Fruit fly (Drosophila melanogaster) whole organism, embryonic: Measurements from ENCODE around the gene HBS1.

Experiments used
- Aef1 ChIP-seq: fragments of 200-800 bp; sonication (Bioruptor generic); IDR thresholded peaks from 3 replicates; pipeline ENCODE4 v1.3.6; 2022; ENCODE audit warnings: missing biosample characterization, missing genetic modification characterization
- Atf6 ChIP-seq: fragments of 200-800 bp; sonication (Bioruptor generic); IDR thresholded peaks from 2 replicates; pipeline ENCODE4 v1.3.6; 2022; ENCODE audit warnings: missing biosample characterization, missing genetic modification characterization
- CG10959 ChIP-seq: fragments of 200-800 bp; sonication (Bioruptor generic); IDR thresholded peaks from 2 replicates; pipeline ENCODE4 v1.3.6; 2022; ENCODE audit warnings: missing biosample characterization, missing genetic modification characterization
- CG11560 ChIP-seq: fragments of 200-800 bp; sonication (Bioruptor generic); IDR thresholded peaks from 3 replicates; pipeline ENCODE4 v1.3.6; 2022; ENCODE audit warnings: missing biosample characterization, missing genetic modification characterization
- CG12155 ChIP-seq: fragments of 200-800 bp; sonication (Bioruptor generic); optimal IDR thresholded peaks from 3 replicates; lab custom pipeline; 2016; ENCODE audit warnings: missing biosample characterization, missing genetic modification characterization
- CG12942 ChIP-seq: fragments of 200-800 bp; sonication (Bioruptor generic); optimal IDR thresholded peaks from 3 replicates; lab custom pipeline; 2016; ENCODE audit warnings: missing biosample characterization, missing genetic modification characterization
- CG13296 ChIP-seq: fragments of 200-800 bp; sonication (Bioruptor generic); optimal IDR thresholded peaks from 3 replicates; lab custom pipeline; 2018; ENCODE audit warnings: missing biosample characterization, mild to moderate bottlenecking, missing genetic modification characterization
- CG13775 ChIP-seq: fragments of 200-800 bp; sonication (Bioruptor generic); optimal IDR thresholded peaks from 3 replicates; lab custom pipeline; 2017; ENCODE audit warnings: missing biosample characterization, mild to moderate bottlenecking, missing genetic modification characterization
- CG14441 ChIP-seq: fragments of 200-800 bp; sonication (Bioruptor generic); IDR thresholded peaks from 2 replicates; pipeline ENCODE4 v1.3.6; 2022; ENCODE audit warnings: missing biosample characterization, missing genetic modification characterization
- CG2120 ChIP-seq: fragments of 200-800 bp; sonication (Bioruptor generic); optimal IDR thresholded peaks from 3 replicates; lab custom pipeline; 2016; ENCODE audit warnings: missing biosample characterization, missing genetic modification characterization
- CG32532 ChIP-seq: fragments of 200-800 bp; sonication (Bioruptor generic); IDR thresholded peaks from 2 replicates; pipeline ENCODE4 v1.3.6; 2022; ENCODE audit warnings: missing biosample characterization, missing genetic modification characterization
- CG3281 ChIP-seq: fragments of 200-800 bp; sonication (Bioruptor generic); optimal IDR thresholded peaks from 3 replicates; lab custom pipeline; 2017; ENCODE audit warnings: missing biosample characterization, mild to moderate bottlenecking, missing genetic modification characterization
- CG4424 ChIP-seq: fragments of 200-800 bp; sonication (Bioruptor generic); optimal IDR thresholded peaks from 3 replicates; lab custom pipeline; 2016; ENCODE audit warnings: missing biosample characterization, missing genetic modification characterization
- CG5953 ChIP-seq: fragments of 200-800 bp; sonication (Bioruptor generic); IDR thresholded peaks from 2 replicates; pipeline ENCODE4 v1.3.6; 2022; ENCODE audit warnings: missing biosample characterization, missing genetic modification characterization
- CG6175 ChIP-seq: fragments of 200-800 bp; sonication (Bioruptor generic); IDR thresholded peaks from 3 replicates; pipeline ENCODE4 v1.3.6; 2022; ENCODE audit warnings: missing biosample characterization, missing genetic modification characterization
- CG6683 ChIP-seq: fragments of 200-800 bp; sonication (Bioruptor generic); optimal IDR thresholded peaks from 2 replicates; lab custom pipeline; 2017; ENCODE audit warnings: missing biosample characterization, mild to moderate bottlenecking, missing genetic modification characterization, missing genetic modification reagents
- CG6689 ChIP-seq: fragments of 200-800 bp; sonication (Bioruptor generic); IDR thresholded peaks from 2 replicates; pipeline ENCODE4 v1.3.6; 2022; ENCODE audit warnings: missing biosample characterization, missing genetic modification characterization
- CG6813 ChIP-seq: fragments of 200-800 bp; sonication (Bioruptor generic); optimal IDR thresholded peaks from 2 replicates; lab custom pipeline; 2017; ENCODE audit warnings: missing biosample characterization, missing genetic modification characterization, mild to moderate bottlenecking, moderate library complexity, missing genetic modification reagents
- CG7271 ChIP-seq: fragments of 200-800 bp; sonication (Bioruptor generic); optimal IDR thresholded peaks from 2 replicates; lab custom pipeline; 2018; ENCODE audit warnings: missing biosample characterization, mild to moderate bottlenecking, missing genetic modification characterization, moderate library complexity
- CG7372 ChIP-seq: fragments of 200-800 bp; sonication (Bioruptor generic); IDR thresholded peaks from 2 replicates; pipeline ENCODE4 v1.3.6; 2022; ENCODE audit warnings: missing biosample characterization, missing genetic modification characterization
- CG9437 ChIP-seq: fragments of 200-800 bp; sonication (Bioruptor generic); optimal IDR thresholded peaks from 2 replicates; lab custom pipeline; 2018; ENCODE audit warnings: missing biosample characterization, mild to moderate bottlenecking, missing genetic modification characterization
- Chrac-16 ChIP-seq: fragments of 200-800 bp; sonication (Bioruptor generic); optimal IDR thresholded peaks from 3 replicates; lab custom pipeline; 2016; ENCODE audit warnings: missing biosample characterization, missing genetic modification characterization
- D ChIP-seq, 2 experiments: fragments of 200-800 bp in 1 of 2; fragments of >200 bp in 1 of 2; sonication (Bioruptor generic) in 1 of 2; optimal IDR thresholded peaks; 2 replicates in 1 of 2; 3 replicates in 1 of 2; lab custom pipeline; 2017; ENCODE audit warnings: mild to moderate bottlenecking in 1 of 2, missing biosample characterization in 1 of 2, missing genetic modification characterization in 1 of 2, missing genetic modification reagents in 1 of 2
- Deaf1 ChIP-seq: fragments of 200-800 bp; optimal IDR thresholded peaks from 3 replicates; lab custom pipeline; 2019; ENCODE audit warnings: missing biosample characterization, mild to moderate bottlenecking, missing genetic modification characterization, moderate library complexity
- Fer1 ChIP-seq: fragments of 200-800 bp; sonication (Bioruptor generic); optimal IDR thresholded peaks from 2 replicates; lab custom pipeline; 2017; ENCODE audit warnings: missing biosample characterization, mild to moderate bottlenecking, missing genetic modification characterization
- Fer3 ChIP-seq: fragments of 200-800 bp; sonication (Bioruptor generic); optimal IDR thresholded peaks from 2 replicates; lab custom pipeline; 2018; ENCODE audit warnings: missing biosample characterization, mild to moderate bottlenecking, missing genetic modification characterization, moderate library complexity
- H15 ChIP-seq: fragments of 200-800 bp; sonication (Bioruptor generic); IDR thresholded peaks from 3 replicates; pipeline ENCODE4 v1.3.6; 2022; ENCODE audit warnings: missing biosample characterization, missing genetic modification characterization
- HHEX ChIP-seq: fragments of 200-800 bp; sonication (Bioruptor generic); optimal IDR thresholded peaks from 3 replicates; lab custom pipeline; 2017; ENCODE audit warnings: missing biosample characterization, mild to moderate bottlenecking, missing genetic modification characterization, missing genetic modification reagents
- HLHmδ ChIP-seq: fragments of 200-800 bp; sonication (Bioruptor generic); optimal IDR thresholded peaks from 2 replicates; lab custom pipeline; 2018; ENCODE audit warnings: missing biosample characterization, mild to moderate bottlenecking, missing genetic modification characterization, moderate library complexity
- Hr3 ChIP-seq: fragments of 200-800 bp; sonication (Bioruptor generic); optimal IDR thresholded peaks from 3 replicates; lab custom pipeline; 2016; ENCODE audit warnings: missing biosample characterization, missing genetic modification characterization
- Hsf ChIP-seq: fragments of 200-800 bp; sonication (Bioruptor generic); optimal IDR thresholded peaks from 3 replicates; lab custom pipeline; 2016; ENCODE audit warnings: missing biosample characterization, missing genetic modification characterization
- Myb ChIP-seq: fragments of 200-800 bp; sonication (Bioruptor generic); optimal IDR thresholded peaks from 2 replicates; lab custom pipeline; 2016; ENCODE audit warnings: missing biosample characterization, missing genetic modification characterization
- Sox102F ChIP-seq: fragments of 200-800 bp; sonication (Bioruptor generic); optimal IDR thresholded peaks from 2 replicates; lab custom pipeline; 2018; ENCODE audit warnings: missing biosample characterization, mild to moderate bottlenecking, missing genetic modification characterization, moderate library complexity
- Sry-β ChIP-seq: fragments of 200-800 bp; sonication (Bioruptor generic); optimal IDR thresholded peaks from 2 replicates; lab custom pipeline; 2018; ENCODE audit warnings: missing biosample characterization, mild to moderate bottlenecking, missing genetic modification characterization, moderate library complexity
- Ssrp ChIP-seq: fragments of 200-800 bp; sonication (Bioruptor generic); optimal IDR thresholded peaks from 2 replicates; lab custom pipeline; 2018; ENCODE audit warnings: missing biosample characterization, mild to moderate bottlenecking, missing genetic modification characterization, moderate library complexity
- chinmo ChIP-seq: fragments of 200-800 bp; sonication (Bioruptor generic); IDR thresholded peaks from 4 replicates; pipeline ENCODE4 v1.3.6; 2022; ENCODE audit warnings: missing biosample characterization, missing genetic modification characterization; ENCODE audit not compliant: partially characterized antibody
- crc ChIP-seq: fragments of 200-800 bp; sonication (Bioruptor generic); optimal IDR thresholded peaks from 2 replicates; lab custom pipeline; 2016; ENCODE audit warnings: missing biosample characterization, missing genetic modification characterization
- danr ChIP-seq: fragments of 200-800 bp; sonication (Bioruptor generic); IDR thresholded peaks from 2 replicates; pipeline ENCODE4 v1.3.6; 2022; ENCODE audit warnings: missing biosample characterization, missing genetic modification characterization
- grau ChIP-seq: fragments of 200-800 bp; optimal IDR thresholded peaks from 3 replicates; lab custom pipeline; 2019; ENCODE audit warnings: missing biosample characterization, mild to moderate bottlenecking, missing genetic modification characterization, moderate library complexity
- h ChIP-seq: fragments of >200 bp; optimal IDR thresholded peaks from 2 replicates; lab custom pipeline; 2017
- inv ChIP-seq: fragments of 200-800 bp; sonication (Bioruptor generic); IDR thresholded peaks from 2 replicates; pipeline ENCODE4 v1.3.6; 2022; ENCODE audit warnings: missing biosample characterization, missing genetic modification characterization; ENCODE audit not compliant: partially characterized antibody
- jumu ChIP-seq: fragments of 200-800 bp; sonication (Bioruptor generic); optimal IDR thresholded peaks from 3 replicates; lab custom pipeline; 2016; ENCODE audit warnings: missing biosample characterization, missing genetic modification characterization
- ken ChIP-seq: fragments of 200-800 bp; sonication (Bioruptor generic); IDR thresholded peaks from 3 replicates; pipeline ENCODE4 v1.3.6; 2022; ENCODE audit warnings: missing biosample characterization, missing genetic modification characterization
- lbe ChIP-seq: fragments of 200-800 bp; sonication (Bioruptor generic); optimal IDR thresholded peaks from 2 replicates; lab custom pipeline; 2016; ENCODE audit warnings: missing biosample characterization, mild to moderate bottlenecking, missing genetic modification characterization
- odd ChIP-seq: fragments of 200-800 bp; sonication (Bioruptor generic); optimal IDR thresholded peaks from 2 replicates; lab custom pipeline; 2017; ENCODE audit warnings: missing biosample characterization, mild to moderate bottlenecking, missing genetic modification characterization
- otp ChIP-seq: fragments of 200-800 bp; sonication (Bioruptor generic); IDR thresholded peaks from 3 replicates; pipeline ENCODE4, ENCODE4 v1.3.6; 2022; ENCODE audit warnings: missing biosample characterization, missing genetic modification characterization
- slbo ChIP-seq: fragments of 200-800 bp; sonication (Bioruptor generic); IDR thresholded peaks from 2 replicates; pipeline ENCODE4 v1.3.6; 2022; ENCODE audit warnings: missing biosample characterization, missing genetic modification characterization
- sqz ChIP-seq: fragments of 200-800 bp; sonication (Bioruptor generic); optimal IDR thresholded peaks from 3 replicates; lab custom pipeline; 2018; ENCODE audit warnings: missing biosample characterization, mild to moderate bottlenecking, missing genetic modification characterization
- tap ChIP-seq: fragments of 200-800 bp; optimal IDR thresholded peaks from 3 replicates; lab custom pipeline; 2019; ENCODE audit warnings: missing biosample characterization, mild to moderate bottlenecking, missing genetic modification characterization, moderate library complexity

Gene HBS1

dm6 chr3L:1880692-1881091 lies 15.7 kb upstream of the HBS1 start (continued):
- TF ChIP-seq Aef1 (GFP tag; lab: Robert Waterston, UW) = peak; percentile 66
- no peak for TF ChIP-seq CG10959 (GFP tag; lab: Robert Waterston, UW)
- TF ChIP-seq CG6689 (GFP tag; lab: Robert Waterston, UW) = peak; percentile 39; the same call in 1 of the 2 replicates
- TF ChIP-seq Sry-β (GFP tag; lab: Kevin White, UChicago) = no peak
- TF ChIP-seq Sox102F (GFP tag; lab: Kevin White, UChicago) = peak; percentile 25
- TF ChIP-seq Myb = no peak
- no peak for TF ChIP-seq D (optimal IDR thresholded peaks at IDR 0.05; lab: Kevin White, UChicago)
- TF ChIP-seq D (GFP tag; optimal IDR thresholded peaks at IDR 0.05; lab: Kevin White, UChicago) = peak; percentile 4
- TF ChIP-seq Hr3 (GFP tag; lab: Kevin White, UChicago) = no peak
- TF ChIP-seq CG5953 (GFP tag; lab: Robert Waterston, UW) = 0 out of 2 replicates have a peak, but pooled peaks have one; percentile 40
- TF ChIP-seq slbo = peak; percentile 39; the same call in 1 of the 2 replicates
- TF ChIP-seq CG3281 (GFP tag; lab: Kevin White, UChicago) = peak; percentile 35
- 0 out of 2 replicates have a peak, but pooled peaks have one; percentile 22 for TF ChIP-seq danr (GFP tag; lab: Robert Waterston, UW)

dm6 chr3L:1876215-1876625 lies 11.2 kb upstream of the HBS1 start, which contains the start of gene dre4:
TSS of gene dre4 (minus strand) at chr3L:1876312.
- TF ChIP-seq HLHmδ (no peak), h (lab: Kevin White, UChicago) (no peak), Fer3 (tag; lab: Kevin White, UChicago) (peak; percentile 66), Deaf1 (tag; lab: Kevin White, UChicago) (no peak), CG6683 (GFP tag; lab: Kevin White, UChicago) (peak; percentile 34), Hsf (GFP tag; lab: Kevin White, UChicago) (peak; percentile 80), grau (peak; percentile 64), chinmo (GFP tag; lab: Robert Waterston, UW) (0 out of 4 replicates have a peak, but pooled peaks have one; percentile 19), Ssrp (peak; percentile 54), CG14441 (GFP tag; lab: Robert Waterston, UW) (peak; percentile 65), tap (tag; lab: Kevin White, UChicago) (peak; percentile 35), CG4424 (GFP tag; lab: Kevin White, UChicago) (peak; percentile 73), sqz (GFP tag; lab: Kevin White, UChicago) (peak; percentile 99), CG12942 (GFP tag; lab: Kevin White, UChicago) (peak; percentile 43), inv (no peak), CG6175 (GFP tag; lab: Robert Waterston, UW) (no peak), CG12155 (GFP tag; lab: Kevin White, UChicago) (peak; percentile 68), HHEX (GFP tag; lab: Kevin White, UChicago) (peak; percentile 64), lbe (GFP tag; lab: Kevin White, UChicago) (peak; percentile 40), CG13296 (GFP tag; lab: Kevin White, UChicago) (peak; percentile 30), Sox102F (GFP tag; lab: Kevin White, UChicago) (peak; percentile 66), CG7271 (tag; lab: Kevin White, UChicago) (no peak), odd (GFP tag; lab: Kevin White, UChicago) (no peak), ken (GFP tag; lab: Robert Waterston, UW) (0 out of 3 replicates have a peak, but pooled peaks have one; percentile 52), CG13775 (GFP tag; lab: Kevin White, UChicago) (peak; percentile 65), CG7372 (GFP tag; lab: Robert Waterston, UW) (no peak), CG11560 (tag; lab: Robert Waterston, UW) (no peak), Chrac-16 (GFP tag; lab: Kevin White, UChicago) (peak; percentile 70), CG2120 (GFP tag; lab: Kevin White, UChicago) (peak; percentile 86), crc (peak; percentile 50), CG6813 (no peak), otp (0 out of 3 replicates have a peak, but pooled peaks have one; percentile 47), CG10959 (GFP tag; lab: Robert Waterston, UW) (peak; percentile 31; the same call in 1 of the 2 replicates), Fer1 (peak; percentile 80), CG9437 (peak; percentile 75), jumu (peak; percentile 75), CG32532 (GFP tag; lab: Robert Waterston, UW) (peak; percentile 85), H15 (GFP tag; lab: Robert Waterston, UW) (no peak; the same call in 2 of the 3 replicates), Atf6 (peak; percentile 35)
